Worm (Caenorhabditis elegans) whole organism, L1 larva: ENCODE results near the gene T25D3.4.
A peak's percentile ranks its signal among the peaks of the same experiment; 100 is the strongest.

Source experiments
- C04F5.9 ChIP-seq: sonication (generic microtip); optimal IDR thresholded peaks from 2 replicates; lab custom pipeline; 2016; ENCODE audit warnings: missing genetic modification characterization, missing compliant biosample characterization
- C16A3.4 ChIP-seq: fragments of 150-350 bp; optimal IDR thresholded peaks from 2 replicates; lab custom pipeline; 2014; ENCODE audit warnings: missing biosample characterization, missing genetic modification characterization
- F16B12.6 ChIP-seq: fragments of 150-350 bp; optimal IDR thresholded peaks from 2 replicates; lab custom pipeline; 2014; ENCODE audit warnings: missing biosample characterization, missing genetic modification characterization
- Y116A8C.19 ChIP-seq: sonication (generic microtip); optimal IDR thresholded peaks from 2 replicates; lab custom pipeline; 2016; ENCODE audit warnings: missing compliant biosample characterization, missing genetic modification characterization, borderline replicate concordance
- aha-1 ChIP-seq: fragments of 150-350 bp; optimal IDR thresholded peaks from 2 replicates; lab custom pipeline; 2014; ENCODE audit warnings: missing biosample characterization, missing genetic modification characterization
- alr-1 ChIP-seq: fragments of 200-800 bp; sonication (Bioruptor generic); optimal IDR thresholded peaks from 2 replicates; lab custom pipeline; 2018; ENCODE audit warnings: borderline replicate concordance, mild to moderate bottlenecking, missing genetic modification characterization, missing compliant biosample characterization
- ama-1 ChIP-seq: fragments of 150-350 bp; optimal IDR thresholded peaks from 2 replicates; lab custom pipeline; 2014
- blmp-1 ChIP-seq: fragments of 150-350 bp; optimal IDR thresholded peaks from 2 replicates; lab custom pipeline; 2014; ENCODE audit warnings: missing biosample characterization, missing genetic modification characterization
- ceh-8 ChIP-seq: fragments of 200-800 bp; sonication (Bioruptor generic); optimal IDR thresholded peaks from 2 replicates; lab custom pipeline; 2018; ENCODE audit warnings: mild to moderate bottlenecking, missing genetic modification characterization, moderate library complexity, missing compliant biosample characterization
- ceh-82 ChIP-seq, 3 experiments: fragments of 150-350 bp in 1 of 3; sonication (generic microtip) in 2 of 3; optimal IDR thresholded peaks; 2 replicates each; lab custom pipeline; 2014 to 2017; ENCODE audit warnings: missing biosample characterization in 3 of 3, missing genetic modification characterization in 3 of 3
- ceh-88 ChIP-seq: fragments of 200-800 bp; sonication (Bioruptor generic); IDR thresholded peaks from 2 replicates; pipeline ENCODE4 v1.3.6; 2022; ENCODE audit warnings: missing genetic modification characterization, missing compliant biosample characterization
- ceh-90 ChIP-seq: sonication (generic microtip); optimal IDR thresholded peaks from 2 replicates; lab custom pipeline; 2016; ENCODE audit warnings: missing genetic modification characterization, missing compliant biosample characterization
- dpl-1 ChIP-seq, 3 experiments: fragments of 150-350 bp in 2 of 3; sonication (generic microtip) in 1 of 3; optimal IDR thresholded peaks; 2 replicates each; lab custom pipeline; 2014 to 2017; ENCODE audit warnings: missing biosample characterization in 3 of 3, missing genetic modification characterization in 3 of 3, missing genetic modification reagents in 3 of 3
- dsc-1 ChIP-seq: sonication (generic microtip); optimal IDR thresholded peaks from 2 replicates; lab custom pipeline; 2016; ENCODE audit warnings: mild to moderate bottlenecking, missing genetic modification characterization, missing compliant biosample characterization
- efl-1 ChIP-seq, 4 experiments: fragments of 150-350 bp; optimal IDR thresholded peaks in 3 of 4; peaks in 1 of 4; 1 replicate in 1 of 4; 2 replicates in 3 of 4; lab custom pipeline; 2014; ENCODE audit warnings: missing biosample characterization in 2 of 4, missing genetic modification characterization in 2 of 4, missing genetic modification reagents in 2 of 4
- egl-13 ChIP-seq: sonication (generic microtip); optimal IDR thresholded peaks from 2 replicates; lab custom pipeline; 2016; ENCODE audit warnings: missing genotype, missing genetic modification reagents, missing genetic modification characterization, missing compliant biosample characterization
- elt-2 ChIP-seq: sonication (generic microtip); optimal IDR thresholded peaks from 2 replicates; lab custom pipeline; 2016; ENCODE audit warnings: missing genetic modification characterization, mild to moderate bottlenecking, inconsistent platforms, missing compliant biosample characterization, missing genetic modification reagents
- fkh-8 ChIP-seq: sonication (generic microtip); optimal IDR thresholded peaks from 2 replicates; lab custom pipeline; 2016; ENCODE audit warnings: mild to moderate bottlenecking, missing genetic modification characterization, missing compliant biosample characterization
- hlh-4 ChIP-seq: sonication (generic microtip); optimal IDR thresholded peaks from 2 replicates; lab custom pipeline; 2016; ENCODE audit warnings: mild to moderate bottlenecking, missing genetic modification characterization, missing compliant biosample characterization
- irx-1 ChIP-seq: sonication (generic microtip); optimal IDR thresholded peaks from 2 replicates; lab custom pipeline; 2016; ENCODE audit warnings: missing genetic modification characterization, missing compliant biosample characterization
- isw-1 ChIP-seq: fragments of 200-800 bp; sonication (Bioruptor generic); IDR thresholded peaks from 2 replicates; pipeline ENCODE4 v1.3.6; 2022; ENCODE audit warnings: missing genetic modification characterization, missing compliant biosample characterization
- lin-15B ChIP-seq: fragments of 150-350 bp; sonication (generic microtip); optimal IDR thresholded peaks from 3 replicates; lab custom pipeline; 2014; ENCODE audit warnings: missing biosample characterization, missing genetic modification characterization
- lin-35 ChIP-seq, 2 experiments: fragments of 150-350 bp; optimal IDR thresholded peaks; 2 replicates each; lab custom pipeline; 2014; ENCODE audit warnings: missing biosample characterization in 2 of 2, missing genetic modification characterization in 2 of 2, missing genetic modification reagents in 2 of 2
- lin-39 ChIP-seq: fragments of 150-350 bp; optimal IDR thresholded peaks from 2 replicates; lab custom pipeline; 2014; ENCODE audit warnings: missing biosample characterization, missing genetic modification reagents, missing genetic modification characterization
- lsy-2 ChIP-seq, 2 experiments: fragments of 150-350 bp; optimal IDR thresholded peaks; 2 replicates each; lab custom pipeline; 2014; ENCODE audit warnings: missing biosample characterization in 2 of 2, missing genetic modification characterization in 2 of 2
- mab-9 ChIP-seq: fragments of 200-800 bp; sonication (Bioruptor generic); IDR thresholded peaks from 2 replicates; pipeline ENCODE4 v1.3.6; 2022; ENCODE audit warnings: missing genetic modification reagents, missing genetic modification characterization, missing compliant biosample characterization
- mep-1 ChIP-seq: fragments of 150-350 bp; optimal IDR thresholded peaks from 2 replicates; lab custom pipeline; 2014; ENCODE audit warnings: missing biosample characterization, missing genetic modification characterization
- nhr-11 ChIP-seq: fragments of 150-350 bp; optimal IDR thresholded peaks from 2 replicates; lab custom pipeline; 2014; ENCODE audit warnings: missing biosample characterization, missing genetic modification characterization
- nhr-19 ChIP-seq: fragments of 200-800 bp; sonication (Bioruptor generic); conservative IDR thresholded peaks from 2 replicates; pipeline ENCODE4 v1.3.6; 2022; ENCODE audit warnings: missing genetic modification characterization, missing compliant biosample characterization
- nhr-47 ChIP-seq: sonication (generic microtip); optimal IDR thresholded peaks from 2 replicates; lab custom pipeline; 2016; ENCODE audit warnings: mild to moderate bottlenecking, missing genetic modification characterization, moderate library complexity, missing compliant biosample characterization
- nhr-71 ChIP-seq: sonication (generic microtip); optimal IDR thresholded peaks from 2 replicates; lab custom pipeline; 2016; ENCODE audit warnings: mild to moderate bottlenecking, missing genetic modification characterization, moderate library complexity, missing compliant biosample characterization
- nhr-85 ChIP-seq: sonication (generic microtip); peaks from one replicate; lab custom pipeline; 2016; ENCODE audit warnings: missing genetic modification characterization, inconsistent platforms, missing compliant biosample characterization
- nhr-90 ChIP-seq: sonication (generic microtip); optimal IDR thresholded peaks from 2 replicates; lab custom pipeline; 2016; ENCODE audit warnings: mild to moderate bottlenecking, missing genetic modification characterization, missing compliant biosample characterization; ENCODE audit not compliant: poor library complexity
- pag-3 ChIP-seq: sonication (generic microtip); optimal IDR thresholded peaks from 2 replicates; lab custom pipeline; 2017; ENCODE audit warnings: missing genetic modification characterization, mild to moderate bottlenecking, missing compliant biosample characterization, antibody characterized with exemption, borderline replicate concordance; ENCODE audit not compliant: insufficient read depth
- pax-3 ChIP-seq: fragments of 200-800 bp; sonication (Bioruptor generic); optimal IDR thresholded peaks from 2 replicates; lab custom pipeline; 2018; ENCODE audit warnings: mild to moderate bottlenecking, missing genetic modification characterization, moderate library complexity, missing compliant biosample characterization
- skn-1 ChIP-seq: fragments of 150-350 bp; optimal IDR thresholded peaks from 2 replicates; lab custom pipeline; 2014; ENCODE audit warnings: missing biosample characterization, missing genetic modification characterization
- snpc-4 ChIP-seq: fragments of 150-350 bp; optimal IDR thresholded peaks from 2 replicates; lab custom pipeline; 2014; ENCODE audit warnings: missing biosample characterization, missing genetic modification characterization
- snu-23 ChIP-seq: sonication (generic microtip); optimal IDR thresholded peaks from 2 replicates; lab custom pipeline; 2016; ENCODE audit warnings: missing genetic modification characterization, missing compliant biosample characterization
- sox-4 ChIP-seq: sonication (generic microtip); optimal IDR thresholded peaks from 2 replicates; lab custom pipeline; 2016; ENCODE audit warnings: missing genetic modification characterization, missing compliant biosample characterization
- sptf-1 ChIP-seq: fragments of 150-350 bp; optimal IDR thresholded peaks from 2 replicates; lab custom pipeline; 2014; ENCODE audit warnings: missing biosample characterization, missing genetic modification characterization
- sup-37 ChIP-seq: fragments of 200-800 bp; sonication (Bioruptor generic); optimal IDR thresholded peaks from 2 replicates; lab custom pipeline; 2018; ENCODE audit warnings: mild to moderate bottlenecking, missing genetic modification characterization, missing compliant biosample characterization
- swsn-7 ChIP-seq: sonication (generic microtip); optimal IDR thresholded peaks from 2 replicates; lab custom pipeline; 2016; ENCODE audit warnings: missing genetic modification characterization, missing compliant biosample characterization
- tbx-2 ChIP-seq: sonication (generic microtip); optimal IDR thresholded peaks from 2 replicates; lab custom pipeline; 2016; ENCODE audit warnings: missing genetic modification characterization, missing compliant biosample characterization
- unc-62 ChIP-seq: fragments of 150-350 bp; optimal IDR thresholded peaks from 2 replicates; lab custom pipeline; 2014; ENCODE audit warnings: missing biosample characterization, missing genetic modification reagents, missing genetic modification characterization
- unc-86 ChIP-seq: sonication (generic microtip); optimal IDR thresholded peaks from 2 replicates; lab custom pipeline; 2016; ENCODE audit warnings: missing genetic modification characterization, missing compliant biosample characterization
- xbp-1 ChIP-seq: sonication (generic microtip); optimal IDR thresholded peaks from 2 replicates; lab custom pipeline; 2016; ENCODE audit warnings: missing genetic modification characterization, missing compliant biosample characterization
- zip-4 ChIP-seq: fragments of 200-800 bp; sonication (Bioruptor generic); optimal IDR thresholded peaks from 2 replicates; lab custom pipeline; 2018; ENCODE audit warnings: mild to moderate bottlenecking, missing genetic modification characterization, moderate library complexity, missing compliant biosample characterization
- ztf-11 ChIP-seq, 2 experiments: sonication (generic microtip); optimal IDR thresholded peaks; 2 replicates each; lab custom pipeline; 2016 to 2017; ENCODE audit warnings: missing genetic modification characterization in 2 of 2, missing biosample characterization in 1 of 2, missing compliant biosample characterization in 1 of 2

The T25D3.4 gene

ce11 chrII:146933-147332 lies at the start of gene T25D3.4:
TSS of gene T25D3.4 (plus strand) at chrII:147233.
- TF ChIP-seq nhr-90 (tag; lab: Kevin White, UChicago) = peak; percentile 4
- TF ChIP-seq ama-1 (lab: Kevin White, UChicago) = no peak
- peak in 1 of 2 experiments; percentile 49 for TF ChIP-seq lsy-2 (tag; optimal IDR thresholded peaks at IDR 0.05; lab: Kevin White, UChicago)
- TF ChIP-seq lin-35 (GFP tag; optimal IDR thresholded peaks at IDR 0.05; lab: Kevin White, UChicago) = peak in 1 of 2 experiments; percentile 23
- TF ChIP-seq pax-3 (tag; lab: Kevin White, UChicago) = peak; percentile 48

DNA sequence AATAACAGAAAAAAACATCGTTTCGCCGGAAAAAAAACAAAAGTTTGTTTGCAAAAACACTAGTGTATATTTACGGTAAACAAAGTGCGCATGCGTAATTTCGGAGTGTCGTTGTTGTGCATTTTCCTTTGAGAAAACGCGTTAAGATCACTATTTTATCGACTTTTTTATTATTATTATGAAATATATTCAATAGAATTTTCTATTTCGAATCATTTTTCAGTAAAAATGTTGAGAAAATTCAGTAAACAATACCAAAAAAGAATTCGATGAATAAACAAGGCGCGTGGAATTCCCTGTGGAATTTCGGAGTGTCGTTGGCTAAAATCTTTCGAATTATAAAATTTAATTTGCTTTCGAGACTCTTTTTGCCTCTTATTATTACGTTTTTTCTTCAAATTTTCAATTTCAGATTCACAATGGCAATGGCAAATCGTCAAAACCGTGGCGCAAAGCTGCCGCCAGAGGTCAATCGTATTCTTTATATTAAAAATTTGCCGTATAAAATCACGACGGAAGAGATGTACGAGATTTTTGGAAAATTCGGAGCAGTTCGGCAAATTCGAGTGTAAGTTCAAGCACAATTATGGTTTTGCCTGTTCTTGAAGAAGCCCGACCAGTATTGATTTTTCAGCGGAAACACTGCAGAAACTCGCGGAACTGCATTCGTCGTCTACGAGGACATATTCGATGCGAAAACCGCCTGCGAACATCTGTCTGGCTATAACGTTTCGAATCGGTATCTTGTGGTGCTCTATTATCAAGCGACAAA lies 48.9 kb upstream of the T25D3.4 start, which contains the start of the genes luc-7L3 and sftb-6:
luc-7L3 (minus strand) TSS at position 36 of the 772 bp plus-strand sequence.
sftb-6 (plus strand) TSS at position 413 of the 772 bp plus-strand sequence.
- TF ChIP-seq mep-1 (tag; lab: Kevin White, UChicago) (peak; percentile 55), ceh-8 (GFP tag; lab: Kevin White, UChicago) (peak; percentile 38), lsy-2 (tag; optimal IDR thresholded peaks at IDR 0.05; lab: Kevin White, UChicago) (peak; percentile 74 to 81), nhr-11 (tag; lab: Kevin White, UChicago) (no peak), fkh-8 (tag; lab: Kevin White, UChicago) (peak; percentile 76), efl-1 (optimal IDR thresholded peaks at IDR 0.05; lab: Kevin White, UChicago) (peak; percentile 38 to 48), efl-1 (GFP tag; optimal IDR thresholded peaks at IDR 0.05 in 1 of 2; lab: Kevin White, UChicago) (peak; percentile 61 to 87), snpc-4 (tag; lab: Kevin White, UChicago) (no peak), nhr-71 (tag; lab: Kevin White, UChicago) (peak; percentile 84), sox-4 (tag; lab: Kevin White, UChicago) (peak; percentile 65), lin-35 (GFP tag; optimal IDR thresholded peaks at IDR 0.05; lab: Kevin White, UChicago) (peak; percentile 58 to 62), egl-13 (tag; lab: Kevin White, UChicago) (peak; percentile 55), nhr-47 (tag; lab: Kevin White, UChicago) (peak; percentile 89), lin-15B (tag; lab: Kevin White, UChicago) (peak; percentile 28), hlh-4 (tag; lab: Kevin White, UChicago) (no peak), nhr-19 (GFP tag; lab: Robert Waterston, UW) (peak; percentile 75), tbx-2 (peak; percentile 75), pag-3 (tag; lab: Kevin White, UChicago) (no peak), skn-1 (peak; percentile 50), swsn-7 (tag; lab: Kevin White, UChicago) (peak; percentile 79), C04F5.9 (tag; lab: Kevin White, UChicago) (peak; percentile 54), dpl-1 (GFP tag; optimal IDR thresholded peaks at IDR 0.05; lab: Kevin White, UChicago) (peak; percentile 40 to 68 (median 50)), ztf-11 (tag; optimal IDR thresholded peaks at IDR 0.05; lab: Kevin White, UChicago) (peak in 1 of 2 experiments; percentile 24), ceh-88 (GFP tag; lab: Robert Waterston, UW) (peak; percentile 67), xbp-1 (tag; lab: Kevin White, UChicago) (peak; percentile 74), ceh-90 (tag; lab: Kevin White, UChicago) (peak; percentile 44), alr-1 (peak; percentile 92), ceh-82 (tag; optimal IDR thresholded peaks at IDR 0.05; lab: Kevin White, UChicago) (peak in 2 of 3 experiments; percentile 25 to 33), mab-9 (GFP tag; lab: Robert Waterston, UW) (peak; percentile 74; the same call in 1 of the 2 replicates), dsc-1 (tag; lab: Kevin White, UChicago) (peak; percentile 61), blmp-1 (tag; lab: Kevin White, UChicago) (peak; percentile 22), C16A3.4 (tag; lab: Kevin White, UChicago) (peak; percentile 49), Y116A8C.19 (no peak), sptf-1 (tag; lab: Kevin White, UChicago) (no peak), irx-1 (tag; lab: Kevin White, UChicago) (peak; percentile 73), snu-23 (GFP tag; lab: Kevin White, UChicago) (peak; percentile 73), unc-86 (tag; lab: Kevin White, UChicago) (peak; percentile 53), zip-4 (GFP tag; lab: Kevin White, UChicago) (peak; percentile 55), isw-1 (GFP tag; lab: Robert Waterston, UW) (peak; percentile 79), F16B12.6 (tag; lab: Kevin White, UChicago) (peak; percentile 28), sup-37 (GFP tag; lab: Kevin White, UChicago) (peak; percentile 50), aha-1 (tag; lab: Kevin White, UChicago) (no peak), unc-62 (no peak), elt-2 (tag; lab: Kevin White, UChicago) (peak; percentile 9), lin-39 (peak; percentile 56), nhr-85 (tag; lab: Kevin White, UChicago) (peak; percentile 86)
